Fruit fly (Drosophila melanogaster) whole organism, embryonic: ENCODE data around the gene CG44261.

Source experiments
- CG10147 ChIP-seq: fragments of 200-800 bp; sonication (Bioruptor generic); optimal IDR thresholded peaks from 2 replicates; lab custom pipeline; 2019; ENCODE audit warnings: missing biosample characterization, mild to moderate bottlenecking, missing genetic modification characterization, moderate library complexity
- CG1024 ChIP-seq: fragments of 200-800 bp; sonication (Bioruptor generic); IDR thresholded peaks from 2 replicates; pipeline ENCODE4 v1.3.6; 2022; ENCODE audit warnings: missing biosample characterization, missing genetic modification characterization
- CG10462 ChIP-seq: fragments of 200-800 bp; sonication (Bioruptor generic); optimal IDR thresholded peaks from 2 replicates; lab custom pipeline; 2016; ENCODE audit warnings: missing biosample characterization, missing genetic modification characterization
- CG11247 ChIP-seq: fragments of 200-800 bp; sonication (Bioruptor generic); IDR thresholded peaks from 2 replicates; pipeline ENCODE4 v1.3.6; 2022; ENCODE audit warnings: missing biosample characterization, missing genetic modification characterization
- CG11398 ChIP-seq: fragments of 200-800 bp; sonication (Bioruptor generic); optimal IDR thresholded peaks from 2 replicates; lab custom pipeline; 2016; ENCODE audit warnings: missing biosample characterization, missing genetic modification characterization
- CG11456 ChIP-seq: fragments of 200-800 bp; sonication (Bioruptor generic); IDR thresholded peaks from 3 replicates; pipeline ENCODE4 v1.3.6; 2022; ENCODE audit warnings: missing biosample characterization, missing genetic modification characterization
- CG11560 ChIP-seq: fragments of 200-800 bp; sonication (Bioruptor generic); IDR thresholded peaks from 3 replicates; pipeline ENCODE4 v1.3.6; 2022; ENCODE audit warnings: missing biosample characterization, missing genetic modification characterization
- CG11695 ChIP-seq: fragments of 200-800 bp; sonication (Bioruptor generic); IDR thresholded peaks from 3 replicates; pipeline ENCODE4 v1.3.6; 2022; ENCODE audit warnings: missing biosample characterization, missing genetic modification characterization
- CG12236 ChIP-seq: fragments of 200-800 bp; sonication (Bioruptor generic); optimal IDR thresholded peaks from 2 replicates; lab custom pipeline; 2016; ENCODE audit warnings: missing biosample characterization, missing genetic modification characterization
- CG1233 ChIP-seq: fragments of 200-800 bp; sonication (Bioruptor generic); optimal IDR thresholded peaks from 4 replicates; lab custom pipeline; 2018; ENCODE audit warnings: missing biosample characterization, mild to moderate bottlenecking, missing genetic modification characterization
- CG12769 ChIP-seq: fragments of 200-800 bp; sonication (Bioruptor generic); optimal IDR thresholded peaks from 2 replicates; lab custom pipeline; 2019; ENCODE audit warnings: missing biosample characterization, mild to moderate bottlenecking, missing genetic modification characterization, moderate library complexity
- CG15514 ChIP-seq: fragments of 200-800 bp; sonication (Bioruptor generic); optimal IDR thresholded peaks from 3 replicates; lab custom pipeline; 2017; ENCODE audit warnings: missing biosample characterization, missing genetic modification characterization, mild to moderate bottlenecking, moderate library complexity, missing genetic modification reagents
- CG15601 ChIP-seq: fragments of 200-800 bp; sonication (Bioruptor generic); optimal IDR thresholded peaks from 3 replicates; lab custom pipeline; 2019; ENCODE audit warnings: missing biosample characterization, mild to moderate bottlenecking, missing genetic modification characterization, moderate library complexity
- CG1647 ChIP-seq: fragments of 200-800 bp; sonication (Bioruptor generic); optimal IDR thresholded peaks from 3 replicates; lab custom pipeline; 2016; ENCODE audit warnings: missing biosample characterization, missing genetic modification characterization
- CG16779 ChIP-seq: fragments of 200-800 bp; sonication (Bioruptor generic); IDR thresholded peaks from 2 replicates; pipeline ENCODE4 v1.3.6; 2022; ENCODE audit warnings: missing biosample characterization, missing genetic modification characterization
- CG18764 ChIP-seq: fragments of 200-800 bp; sonication (Bioruptor generic); optimal IDR thresholded peaks from 3 replicates; lab custom pipeline; 2016; ENCODE audit warnings: missing biosample characterization, missing genetic modification characterization
- CG2712 ChIP-seq: fragments of 200-800 bp; optimal IDR thresholded peaks from 3 replicates; lab custom pipeline; 2019; ENCODE audit warnings: missing biosample characterization, mild to moderate bottlenecking, missing genetic modification characterization, moderate library complexity
- CG2875 ChIP-seq: fragments of 200-800 bp; sonication (Bioruptor generic); optimal IDR thresholded peaks from 2 replicates; lab custom pipeline; 2017; ENCODE audit warnings: missing biosample characterization, mild to moderate bottlenecking, missing genetic modification characterization, missing genetic modification reagents
- CG33213 ChIP-seq: fragments of 200-800 bp; sonication (Bioruptor generic); optimal IDR thresholded peaks from 3 replicates; lab custom pipeline; 2016; ENCODE audit warnings: missing biosample characterization, missing genetic modification characterization
- CG33557 ChIP-seq: fragments of 200-800 bp; sonication (Bioruptor generic); optimal IDR thresholded peaks from 2 replicates; lab custom pipeline; 2019; ENCODE audit warnings: missing biosample characterization, mild to moderate bottlenecking, missing genetic modification characterization, moderate library complexity
- CG7928 ChIP-seq: fragments of 200-800 bp; sonication (Bioruptor generic); optimal IDR thresholded peaks from 2 replicates; lab custom pipeline; 2017; ENCODE audit warnings: missing biosample characterization, mild to moderate bottlenecking, missing genetic modification characterization
- CG8478 ChIP-seq: fragments of >200 bp; optimal IDR thresholded peaks from 2 replicates; lab custom pipeline; 2018
- CG8765 ChIP-seq: fragments of 200-800 bp; sonication (Bioruptor generic); IDR thresholded peaks from 2 replicates; pipeline ENCODE4 v1.3.6; 2022; ENCODE audit warnings: missing biosample characterization, missing genetic modification characterization
- CG9437 ChIP-seq: fragments of 200-800 bp; sonication (Bioruptor generic); optimal IDR thresholded peaks from 2 replicates; lab custom pipeline; 2018; ENCODE audit warnings: missing biosample characterization, mild to moderate bottlenecking, missing genetic modification characterization
- CrebB ChIP-seq: fragments of 200-800 bp; sonication (Bioruptor generic); optimal IDR thresholded peaks from 3 replicates; lab custom pipeline; 2018; ENCODE audit warnings: missing biosample characterization, mild to moderate bottlenecking, missing genetic modification characterization
- Dip2 ChIP-seq: fragments of 200-800 bp; sonication (Bioruptor generic); IDR thresholded peaks from 2 replicates; pipeline ENCODE4 v1.3.6; 2022; ENCODE audit warnings: missing biosample characterization, missing genetic modification characterization
- E2f1 ChIP-seq: fragments of 200-800 bp; sonication (Bioruptor generic); IDR thresholded peaks from 2 replicates; pipeline ENCODE4 v1.3.6; 2022; ENCODE audit warnings: missing biosample characterization, missing genetic modification characterization
- Eip74EF ChIP-seq, 2 experiments: fragments of 200-800 bp in 1 of 2; fragments of >200 bp in 1 of 2; sonication (Bioruptor generic) in 1 of 2; optimal IDR thresholded peaks; 2 replicates each; lab custom pipeline; 2017 to 2019; ENCODE audit warnings: missing biosample characterization in 2 of 2, missing genetic modification characterization in 2 of 2, mild to moderate bottlenecking in 1 of 2, moderate library complexity in 1 of 2
- HLHmδ ChIP-seq: fragments of 200-800 bp; sonication (Bioruptor generic); optimal IDR thresholded peaks from 2 replicates; lab custom pipeline; 2018; ENCODE audit warnings: missing biosample characterization, mild to moderate bottlenecking, missing genetic modification characterization, moderate library complexity
- Hr78 ChIP-seq, 2 experiments: fragments of 200-800 bp in 1 of 2; fragments of >200 bp in 1 of 2; sonication (Bioruptor generic) in 1 of 2; optimal IDR thresholded peaks; 2 replicates each; lab custom pipeline; 2017 to 2019; ENCODE audit warnings: missing biosample characterization in 2 of 2, missing genetic modification characterization in 2 of 2, mild to moderate bottlenecking in 1 of 2, moderate library complexity in 1 of 2
- Meics ChIP-seq: fragments of 200-800 bp; sonication (Bioruptor generic); optimal IDR thresholded peaks from 2 replicates; lab custom pipeline; 2017; ENCODE audit warnings: missing biosample characterization, mild to moderate bottlenecking, missing genetic modification characterization
- Mrtf ChIP-seq: fragments of 200-800 bp; sonication (Bioruptor generic); IDR thresholded peaks from 3 replicates; pipeline ENCODE4 v1.3.6; 2022; ENCODE audit warnings: missing biosample characterization, missing genetic modification characterization
- NFAT ChIP-seq: fragments of 200-800 bp; sonication (Bioruptor generic); IDR thresholded peaks from 2 replicates; pipeline ENCODE4 v1.3.6; 2022; ENCODE audit warnings: missing biosample characterization, missing genetic modification characterization
- Oli ChIP-seq: fragments of 200-800 bp; sonication (Bioruptor generic); optimal IDR thresholded peaks from 2 replicates; lab custom pipeline; 2018; ENCODE audit warnings: missing biosample characterization, mild to moderate bottlenecking, missing genetic modification characterization, moderate library complexity
- Scr ChIP-seq: fragments of 200-800 bp; sonication (Bioruptor generic); IDR thresholded peaks from 2 replicates; pipeline ENCODE4 v1.3.6; 2022; ENCODE audit warnings: missing biosample characterization, missing genetic modification characterization; ENCODE audit not compliant: partially characterized antibody
- aop ChIP-seq: fragments of 200-800 bp; sonication (Bioruptor generic); IDR thresholded peaks from 2 replicates; pipeline ENCODE4 v1.3.6; 2022; ENCODE audit warnings: missing biosample characterization, missing genetic modification characterization
- dmrt11E ChIP-seq: fragments of 200-800 bp; sonication (Bioruptor generic); optimal IDR thresholded peaks from 3 replicates; lab custom pipeline; 2018; ENCODE audit warnings: missing biosample characterization, mild to moderate bottlenecking, missing genetic modification characterization, moderate library complexity
- fru ChIP-seq: fragments of >200 bp; optimal IDR thresholded peaks from 2 replicates; lab custom pipeline; 2017
- grau ChIP-seq: fragments of 200-800 bp; optimal IDR thresholded peaks from 3 replicates; lab custom pipeline; 2019; ENCODE audit warnings: missing biosample characterization, mild to moderate bottlenecking, missing genetic modification characterization, moderate library complexity
- gro ChIP-seq: fragments of 200-800 bp; sonication (Bioruptor generic); optimal IDR thresholded peaks from 2 replicates; lab custom pipeline; 2016; ENCODE audit warnings: missing biosample characterization, missing genetic modification characterization
- hkb ChIP-seq, 2 experiments: fragments of 200-800 bp in 1 of 2; fragments of >200 bp in 1 of 2; sonication (Bioruptor generic) in 1 of 2; IDR thresholded peaks in 1 of 2; optimal IDR thresholded peaks in 1 of 2; 2 replicates each; pipeline versions ENCODE4 v1.3.6 to Lab custom; 2017 to 2022; ENCODE audit warnings: missing biosample characterization in 1 of 2, missing genetic modification characterization in 1 of 2
- hth ChIP-seq: fragments of >200 bp; optimal IDR thresholded peaks from 2 replicates; lab custom pipeline; 2017; ENCODE audit warnings: inconsistent platforms
- kay ChIP-seq: fragments of 200-800 bp; sonication (Bioruptor generic); optimal IDR thresholded peaks from 2 replicates; lab custom pipeline; 2016; ENCODE audit warnings: missing biosample characterization, missing genetic modification characterization
- ken ChIP-seq: fragments of 200-800 bp; sonication (Bioruptor generic); IDR thresholded peaks from 3 replicates; pipeline ENCODE4 v1.3.6; 2022; ENCODE audit warnings: missing biosample characterization, missing genetic modification characterization
- mld ChIP-seq: fragments of 200-800 bp; sonication (Bioruptor generic); IDR thresholded peaks from 3 replicates; pipeline ENCODE4 v1.3.6; 2022; ENCODE audit warnings: missing biosample characterization, missing genetic modification characterization; ENCODE audit not compliant: partially characterized antibody
- prd ChIP-seq, 3 experiments: fragments of >200 bp in 2 of 3; fragments of 200-800 bp in 1 of 3; sonication (Bioruptor generic) in 1 of 3; optimal IDR thresholded peaks in 2 of 3; IDR thresholded peaks in 1 of 3; 2 replicates in 2 of 3; 3 replicates in 1 of 3; pipeline versions ENCODE4 v1.3.6 to Lab custom; 2017 to 2022; ENCODE audit warnings: missing biosample characterization in 1 of 3, missing genetic modification characterization in 1 of 3
- rib ChIP-seq: fragments of 200-800 bp; sonication (Bioruptor generic); IDR thresholded peaks from 2 replicates; pipeline ENCODE4 v1.3.6; 2022; ENCODE audit warnings: missing biosample characterization, missing genetic modification characterization
- sens ChIP-seq: fragments of 200-800 bp; sonication (Bioruptor generic); peaks from one replicate; lab custom pipeline; 2016; ENCODE audit warnings: missing biosample characterization, missing genetic modification characterization
- sob ChIP-seq: fragments of 200-800 bp; sonication (Bioruptor generic); IDR thresholded peaks from 2 replicates; pipeline ENCODE4 v1.3.6; 2022; ENCODE audit warnings: missing biosample characterization, missing genetic modification characterization
- zfh2 ChIP-seq: fragments of 200-800 bp; sonication (Bioruptor generic); optimal IDR thresholded peaks from 2 replicates; lab custom pipeline; 2016; ENCODE audit warnings: missing biosample characterization, missing genetic modification characterization

Gene CG44261

DNA sequence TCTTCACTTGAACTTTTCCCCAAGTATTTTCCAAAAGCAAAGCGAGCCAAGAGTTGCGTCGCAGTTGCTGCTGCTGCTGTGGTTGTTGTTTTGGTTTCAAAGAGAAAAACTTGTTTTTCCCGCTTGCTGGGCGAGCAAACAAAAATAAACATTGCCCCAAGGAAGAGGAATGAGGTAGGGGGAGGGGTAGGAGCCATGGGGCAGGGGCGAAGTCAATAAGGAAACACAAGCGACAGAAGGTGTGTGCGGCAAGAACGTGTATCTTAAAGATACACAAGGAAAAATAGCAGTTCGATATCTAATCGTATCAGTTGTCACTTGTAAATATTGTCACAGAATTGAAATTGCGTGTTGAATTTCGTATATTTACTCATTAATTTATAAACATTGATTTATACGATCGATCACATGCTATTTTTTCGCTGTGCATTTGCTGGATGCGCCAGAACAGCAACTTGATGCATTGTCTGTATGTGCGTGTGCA lies 14.4 kb downstream of the CG44261 start (continued):
- TF ChIP-seq CrebB (tag; lab: Kevin White, UChicago) (peak; percentile 78), CG2875 (GFP tag; lab: Kevin White, UChicago) (peak; percentile 70), CG33557 (GFP tag; lab: Kevin White, UChicago) (peak; percentile 93), CG10462 (GFP tag; lab: Kevin White, UChicago) (no peak), CG1647 (no peak), CG1024 (GFP tag; lab: Robert Waterston, UW) (0 out of 2 replicates have a peak, but pooled peaks have one; percentile 38), zfh2 (GFP tag; lab: Kevin White, UChicago) (no peak), fru (no peak), CG8765 (GFP tag; lab: Robert Waterston, UW) (no peak; the same call in 1 of the 2 replicates), CG15601 (peak; percentile 82), CG10147 (GFP tag; lab: Kevin White, UChicago) (peak; percentile 58), Meics (peak; percentile 68), Oli (tag; lab: Kevin White, UChicago) (peak; percentile 69), CG12236 (GFP tag; lab: Kevin White, UChicago) (no peak), NFAT (GFP tag; lab: Robert Waterston, UW) (0 out of 2 replicates have a peak, but pooled peaks have one; percentile 17), CG11456 (no peak), HLHmδ (GFP tag; lab: Kevin White, UChicago) (no peak), aop (GFP tag; lab: Robert Waterston, UW) (0 out of 2 replicates have a peak, but pooled peaks have one; percentile 23), CG11695 (GFP tag; lab: Robert Waterston, UW) (peak; percentile 65; the same call in 2 of the 3 replicates), CG33213 (peak; percentile 30), mld (GFP tag; lab: Robert Waterston, UW) (no peak), CG16779 (GFP tag; lab: Robert Waterston, UW) (0 out of 2 replicates have a peak, but pooled peaks have one; percentile 24), kay (GFP tag; lab: Kevin White, UChicago) (peak; percentile 33), rib (GFP tag; lab: Robert Waterston, UW) (peak; percentile 29; the same call in 1 of the 2 replicates), CG18764 (GFP tag; lab: Kevin White, UChicago) (peak; percentile 60), ken (GFP tag; lab: Robert Waterston, UW) (peak; percentile 66; the same call in 2 of the 3 replicates), CG7928 (GFP tag; lab: Kevin White, UChicago) (no peak), Dip2 (no peak), CG11247 (peak; percentile 32), CG11398 (GFP tag; lab: Kevin White, UChicago) (peak; percentile 7), CG11560 (no peak), hkb (optimal IDR thresholded peaks at IDR 0.05; lab: Kevin White, UChicago) (no peak), hkb (GFP tag; IDR thresholded peaks at IDR 0.05; lab: Robert Waterston, UW) (peak; percentile 75), E2f1 (GFP tag; lab: Robert Waterston, UW) (peak; percentile 74), Scr (GFP tag; lab: Robert Waterston, UW) (no peak), sob (GFP tag; lab: Robert Waterston, UW) (peak; percentile 72), grau (tag; lab: Kevin White, UChicago) (peak; percentile 74), CG9437 (peak; percentile 34), Mrtf (GFP tag; lab: Robert Waterston, UW) (no peak), dmrt11E (tag; lab: Kevin White, UChicago) (peak; percentile 91), hth (lab: Kevin White, UChicago) (no peak), prd (optimal IDR thresholded peaks at IDR 0.05; lab: Kevin White, UChicago) (no peak), prd (GFP tag; IDR thresholded peaks at IDR 0.05; lab: Robert Waterston, UW) (peak; percentile 70; the same call in 2 of the 3 replicates), CG2712 (tag; lab: Kevin White, UChicago) (peak; percentile 89), CG8478 (lab: Kevin White, UChicago) (no peak), CG12769 (tag; lab: Kevin White, UChicago) (peak; percentile 84), gro (no peak), CG15514 (peak; percentile 48), Eip74EF (GFP tag; optimal IDR thresholded peaks at IDR 0.05; lab: Kevin White, UChicago) (peak in 1 of 2 experiments; percentile 59), Hr78 (GFP tag; optimal IDR thresholded peaks at IDR 0.05; lab: Kevin White, UChicago) (peak in 1 of 2 experiments; percentile 25), sens (GFP tag; lab: Kevin White, UChicago) (peak; percentile 95), CG1233 (peak; percentile 80)
